Worm (Caenorhabditis elegans): ENCODE measurements around the gene drr-2.

ce11 chrIII:13678761-13679495, 35.6 kb upstream of the drr-2 start, which contains the start of gene sid-2:
- TF ChIP-seq sea-1 (GFP tag; conservative IDR thresholded peaks at IDR 0.05) (no peak), aly-1 (tag; optimal IDR thresholded peaks at IDR 0.05) (no peak), ceh-36 (tag; optimal IDR thresholded peaks at IDR 0.05) (no peak), tbx-11 (GFP tag; IDR thresholded peaks at IDR 0.05) (no peak), hmbx-1 (tag; optimal IDR thresholded peaks at IDR 0.05) (no peak), ama-1 (optimal IDR thresholded peaks at IDR 0.05) (no peak), hmg-4 (GFP tag; optimal IDR thresholded peaks at IDR 0.05) (no peak), tbx-37 (GFP tag; conservative IDR thresholded peaks at IDR 0.05) (no peak)
